Fruit fly (Drosophila melanogaster) whole organism, embryonic: ENCODE measurements around the gene CG14803.

Experiments used
- Adf1 ChIP-seq: fragments of 200-800 bp; sonication (Bioruptor generic); IDR thresholded peaks from 2 replicates; pipeline ENCODE4 v1.3.6; 2022; ENCODE audit warnings: missing biosample characterization, missing genetic modification characterization
- B-H2 ChIP-seq: fragments of 200-800 bp; sonication (Bioruptor generic); optimal IDR thresholded peaks from 2 replicates; lab custom pipeline; 2018; ENCODE audit warnings: missing biosample characterization, mild to moderate bottlenecking, missing genetic modification characterization
- Bgb ChIP-seq: fragments of 200-800 bp; sonication (Bioruptor generic); IDR thresholded peaks from 2 replicates; pipeline ENCODE4 v1.3.6; 2022; ENCODE audit warnings: missing biosample characterization, missing genetic modification characterization; ENCODE audit not compliant: partially characterized antibody
- Bteb2 ChIP-seq: fragments of 200-800 bp; sonication (Bioruptor generic); optimal IDR thresholded peaks from 2 replicates; lab custom pipeline; 2016; ENCODE audit warnings: missing biosample characterization, missing genetic modification characterization
- CG10431 ChIP-seq: fragments of 200-800 bp; sonication (Bioruptor generic); optimal IDR thresholded peaks from 3 replicates; lab custom pipeline; 2018; ENCODE audit warnings: missing biosample characterization, mild to moderate bottlenecking, missing genetic modification characterization
- CG10979 ChIP-seq: fragments of 200-800 bp; sonication (Bioruptor generic); optimal IDR thresholded peaks from 2 replicates; lab custom pipeline; 2018; ENCODE audit warnings: missing biosample characterization, mild to moderate bottlenecking, missing genetic modification characterization, moderate library complexity
- CG12155 ChIP-seq: fragments of 200-800 bp; sonication (Bioruptor generic); optimal IDR thresholded peaks from 3 replicates; lab custom pipeline; 2016; ENCODE audit warnings: missing biosample characterization, missing genetic modification characterization
- CG12659 ChIP-seq: fragments of 200-800 bp; sonication (Bioruptor generic); optimal IDR thresholded peaks from 3 replicates; lab custom pipeline; 2017; ENCODE audit warnings: mild to moderate bottlenecking, missing biosample characterization, missing genetic modification reagents, missing genetic modification characterization
- CG13624 ChIP-seq: fragments of 200-800 bp; sonication (Bioruptor generic); optimal IDR thresholded peaks from 2 replicates; lab custom pipeline; 2016; ENCODE audit warnings: missing biosample characterization, missing genetic modification characterization
- CG13894 ChIP-seq: fragments of 200-800 bp; sonication (Bioruptor generic); optimal IDR thresholded peaks from 3 replicates; lab custom pipeline; 2018; ENCODE audit warnings: missing biosample characterization, mild to moderate bottlenecking, missing genetic modification characterization, moderate library complexity
- CG14710 ChIP-seq: fragments of 200-800 bp; sonication (Bioruptor generic); optimal IDR thresholded peaks from 3 replicates; lab custom pipeline; 2019; ENCODE audit warnings: missing biosample characterization, mild to moderate bottlenecking, missing genetic modification characterization, moderate library complexity
- CG15011 ChIP-seq: fragments of 200-800 bp; sonication (Bioruptor generic); optimal IDR thresholded peaks from 3 replicates; lab custom pipeline; 2018; ENCODE audit warnings: missing biosample characterization, mild to moderate bottlenecking, missing genetic modification characterization
- CG15269 ChIP-seq: fragments of 200-800 bp; sonication (Bioruptor generic); optimal IDR thresholded peaks from 2 replicates; lab custom pipeline; 2018; ENCODE audit warnings: missing biosample characterization, mild to moderate bottlenecking, missing genetic modification characterization, moderate library complexity
- CG18619 ChIP-seq: fragments of 200-800 bp; sonication (Bioruptor generic); optimal IDR thresholded peaks from 3 replicates; lab custom pipeline; 2017; ENCODE audit warnings: missing biosample characterization, mild to moderate bottlenecking, missing genetic modification characterization
- CG18764 ChIP-seq: fragments of 200-800 bp; sonication (Bioruptor generic); optimal IDR thresholded peaks from 3 replicates; lab custom pipeline; 2016; ENCODE audit warnings: missing biosample characterization, missing genetic modification characterization
- CG2120 ChIP-seq: fragments of 200-800 bp; sonication (Bioruptor generic); optimal IDR thresholded peaks from 3 replicates; lab custom pipeline; 2016; ENCODE audit warnings: missing biosample characterization, missing genetic modification characterization
- CG32532 ChIP-seq: fragments of 200-800 bp; sonication (Bioruptor generic); IDR thresholded peaks from 2 replicates; pipeline ENCODE4 v1.3.6; 2022; ENCODE audit warnings: missing biosample characterization, missing genetic modification characterization
- CG6791 ChIP-seq: fragments of 200-800 bp; sonication (Bioruptor generic); IDR thresholded peaks from 3 replicates; pipeline ENCODE4 v1.3.6; 2022; ENCODE audit warnings: missing biosample characterization, missing genetic modification characterization; ENCODE audit not compliant: partially characterized antibody
- CG8359 ChIP-seq: fragments of 200-800 bp; sonication (Bioruptor generic); optimal IDR thresholded peaks from 2 replicates; lab custom pipeline; 2017; ENCODE audit warnings: missing biosample characterization, mild to moderate bottlenecking, missing genetic modification characterization, borderline replicate concordance
- Dad ChIP-seq: fragments of 200-800 bp; sonication (Bioruptor generic); optimal IDR thresholded peaks from 3 replicates; lab custom pipeline; 2016; ENCODE audit warnings: missing biosample characterization, missing genetic modification characterization
- E2f2 ChIP-seq: fragments of 200-800 bp; sonication (Bioruptor generic); IDR thresholded peaks from 2 replicates; pipeline ENCODE4 v1.3.6; 2022; ENCODE audit warnings: missing biosample characterization, missing genetic modification characterization
- Ets97D ChIP-seq: fragments of 200-800 bp; sonication (Bioruptor generic); optimal IDR thresholded peaks from 3 replicates; lab custom pipeline; 2016; ENCODE audit warnings: missing biosample characterization, missing genetic modification characterization
- HLH54F ChIP-seq: fragments of 200-800 bp; sonication (Bioruptor generic); optimal IDR thresholded peaks from 3 replicates; lab custom pipeline; 2016; ENCODE audit warnings: missing biosample characterization, missing genetic modification characterization
- Hmx ChIP-seq: fragments of 200-800 bp; sonication (Bioruptor generic); optimal IDR thresholded peaks from 2 replicates; lab custom pipeline; 2016; ENCODE audit warnings: missing biosample characterization, missing genetic modification characterization
- Lim3 ChIP-seq: fragments of 200-800 bp; sonication (Bioruptor generic); IDR thresholded peaks from 2 replicates; pipeline ENCODE4 v1.3.6; 2022; ENCODE audit warnings: missing biosample characterization, missing genetic modification characterization
- Med ChIP-seq: fragments of 200-800 bp; sonication (Bioruptor generic); peaks from one replicate; lab custom pipeline; 2016; ENCODE audit warnings: missing biosample characterization, missing genetic modification characterization, mild to moderate bottlenecking, inconsistent platforms, moderate library complexity
- NK7.1 ChIP-seq: fragments of 200-800 bp; sonication (Bioruptor generic); optimal IDR thresholded peaks from 3 replicates; lab custom pipeline; 2016; ENCODE audit warnings: missing biosample characterization, missing genetic modification characterization
- Pdp1 ChIP-seq, 2 experiments: fragments of 200-800 bp; sonication (Bioruptor generic); optimal IDR thresholded peaks; 3 replicates each; lab custom pipeline; 2016; ENCODE audit warnings: missing biosample characterization in 2 of 2, missing genetic modification characterization in 2 of 2, mild to moderate bottlenecking in 1 of 2, moderate library complexity in 1 of 2
- Sin3A ChIP-seq: fragments of >200 bp; optimal IDR thresholded peaks from 2 replicates; lab custom pipeline; 2018
- Usf ChIP-seq: fragments of 200-800 bp; sonication (Bioruptor generic); optimal IDR thresholded peaks from 2 replicates; lab custom pipeline; 2017; ENCODE audit warnings: missing genotype, missing biosample characterization, missing genetic modification characterization
- cato ChIP-seq: fragments of 200-800 bp; sonication (Bioruptor generic); optimal IDR thresholded peaks from 2 replicates; lab custom pipeline; 2016; ENCODE audit warnings: missing biosample characterization, missing genetic modification characterization, borderline replicate concordance
- chinmo ChIP-seq: fragments of 200-800 bp; sonication (Bioruptor generic); IDR thresholded peaks from 4 replicates; pipeline ENCODE4 v1.3.6; 2022; ENCODE audit warnings: missing biosample characterization, missing genetic modification characterization; ENCODE audit not compliant: partially characterized antibody
- croc ChIP-seq: fragments of 200-800 bp; sonication (Bioruptor generic); conservative IDR thresholded peaks from 3 replicates; pipeline ENCODE4 v1.3.6; 2022; ENCODE audit warnings: missing biosample characterization, missing genetic modification characterization
- crol ChIP-seq: fragments of 200-800 bp; sonication (Bioruptor generic); IDR thresholded peaks from 2 replicates; pipeline ENCODE4 v1.3.6; 2022; ENCODE audit warnings: missing biosample characterization, missing genetic modification characterization
- cwo ChIP-seq: fragments of 200-800 bp; sonication (Bioruptor generic); optimal IDR thresholded peaks from 3 replicates; lab custom pipeline; 2017; ENCODE audit warnings: missing biosample characterization, missing genetic modification characterization, mild to moderate bottlenecking, moderate library complexity, missing genetic modification reagents
- dan ChIP-seq: fragments of 200-800 bp; sonication (Bioruptor generic); IDR thresholded peaks from 2 replicates; pipeline ENCODE4 v1.3.6; 2022; ENCODE audit warnings: missing biosample characterization, missing genetic modification characterization
- dati ChIP-seq: fragments of 200-800 bp; sonication (Bioruptor generic); IDR thresholded peaks from 2 replicates; pipeline ENCODE4 v1.3.6; 2022; ENCODE audit warnings: missing biosample characterization, missing genetic modification characterization
- exex ChIP-seq: fragments of 200-800 bp; sonication (Bioruptor generic); optimal IDR thresholded peaks from 4 replicates; lab custom pipeline; 2018; ENCODE audit warnings: missing biosample characterization, mild to moderate bottlenecking, missing genetic modification characterization, moderate library complexity
- ftz-f1 ChIP-seq: fragments of 200-800 bp; sonication (Bioruptor generic); optimal IDR thresholded peaks from 2 replicates; lab custom pipeline; 2016; ENCODE audit warnings: missing biosample characterization, missing genetic modification characterization
- grn ChIP-seq: fragments of 200-800 bp; sonication (Bioruptor generic); optimal IDR thresholded peaks from 3 replicates; lab custom pipeline; 2017; ENCODE audit warnings: missing biosample characterization, missing genetic modification characterization
- lab ChIP-seq: fragments of 200-800 bp; sonication (Bioruptor generic); optimal IDR thresholded peaks from 3 replicates; lab custom pipeline; 2017; ENCODE audit warnings: missing biosample characterization, missing genetic modification characterization, mild to moderate bottlenecking, moderate library complexity, missing genetic modification reagents
- peb ChIP-seq: fragments of 200-800 bp; sonication (Bioruptor generic); IDR thresholded peaks from 2 replicates; pipeline ENCODE4 v1.3.6; 2022; ENCODE audit warnings: missing biosample characterization, missing genetic modification characterization
- salm ChIP-seq: fragments of 200-800 bp; sonication (Bioruptor generic); optimal IDR thresholded peaks from 2 replicates; lab custom pipeline; 2018; ENCODE audit warnings: missing biosample characterization, mild to moderate bottlenecking, missing genetic modification characterization
- slou ChIP-seq: fragments of 200-800 bp; sonication (Bioruptor generic); optimal IDR thresholded peaks from 3 replicates; lab custom pipeline; 2016; ENCODE audit warnings: missing biosample characterization, missing genetic modification characterization
- stwl ChIP-seq: fragments of 200-800 bp; sonication (Bioruptor generic); optimal IDR thresholded peaks from 3 replicates; lab custom pipeline; 2018; ENCODE audit warnings: missing biosample characterization, mild to moderate bottlenecking, missing genetic modification characterization, moderate library complexity
- sug ChIP-seq: fragments of 200-800 bp; optimal IDR thresholded peaks from 2 replicates; lab custom pipeline; 2019; ENCODE audit warnings: missing biosample characterization, mild to moderate bottlenecking, missing genetic modification characterization, moderate library complexity
- ttk ChIP-seq: fragments of 200-800 bp; sonication (Bioruptor generic); IDR thresholded peaks from 2 replicates; pipeline ENCODE4 v2.1.2; 2022; ENCODE audit warnings: missing biosample characterization, missing genetic modification characterization

The CG14803 gene

dm6 chrX:1846386-1846785 is 22.3 kb upstream of the CG14803 start:
- TF ChIP-seq dati (GFP tag; lab: Robert Waterston, UW) (no peak), Med (GFP tag; lab: Kevin White, UChicago) (peak; percentile 65), crol (0 out of 2 replicates have a peak, but pooled peaks have one; percentile 14)

- TF ChIP-seq cwo (GFP tag; lab: Kevin White, UChicago): peak; percentile 54
- TF ChIP-seq chinmo (GFP tag; lab: Robert Waterston, UW): 0 out of 4 replicates have a peak, but pooled peaks have one; percentile 40
- no peak for TF ChIP-seq CG2120
- TF ChIP-seq grn: peak; percentile 73
- TF ChIP-seq ttk (GFP tag; lab: Robert Waterston, UW): no peak
- no peak for TF ChIP-seq CG6791
- peak; percentile 63 for TF ChIP-seq sug (tag; lab: Kevin White, UChicago)
- no peak for TF ChIP-seq CG10979 (tag; lab: Kevin White, UChicago)
- TF ChIP-seq Pdp1 (GFP tag; optimal IDR thresholded peaks at IDR 0.05; lab: Kevin White, UChicago): peak in 1 of 2 experiments; percentile 74
- TF ChIP-seq exex (tag; lab: Kevin White, UChicago): peak; percentile 1
Measured at dm6 chrX:1847735-1848134, 20.9 kb upstream of the CG14803 start.

- TF ChIP-seq NK7.1 (GFP tag; lab: Kevin White, UChicago): no peak
- no peak for TF ChIP-seq cato
- TF ChIP-seq Bteb2: no peak
- no peak for TF ChIP-seq salm (tag; lab: Kevin White, UChicago)
- no peak for TF ChIP-seq Dad (GFP tag; lab: Kevin White, UChicago)
- no peak for TF ChIP-seq CG18764 (GFP tag; lab: Kevin White, UChicago)
- no peak for TF ChIP-seq CG8359 (GFP tag; lab: Kevin White, UChicago)
- no peak for TF ChIP-seq Bgb (GFP tag; lab: Robert Waterston, UW)
- TF ChIP-seq CG13894 (tag; lab: Kevin White, UChicago): peak; percentile 31
- TF ChIP-seq slou (GFP tag; lab: Kevin White, UChicago): no peak
- TF ChIP-seq Ets97D (GFP tag; lab: Kevin White, UChicago): no peak
- TF ChIP-seq CG12155: no peak
- TF ChIP-seq ftz-f1 (GFP tag; lab: Kevin White, UChicago): peak; percentile 17
- TF ChIP-seq CG14710 (tag; lab: Kevin White, UChicago): no peak
- no peak for TF ChIP-seq CG10979 (tag; lab: Kevin White, UChicago)
- TF ChIP-seq B-H2 (GFP tag; lab: Kevin White, UChicago): no peak
- peak; percentile 23 for TF ChIP-seq CG2120
- TF ChIP-seq dan (GFP tag; lab: Robert Waterston, UW): no peak
- TF ChIP-seq Lim3 (GFP tag; lab: Robert Waterston, UW): no peak
- no peak for TF ChIP-seq CG10431
- TF ChIP-seq sug (tag; lab: Kevin White, UChicago): peak; percentile 51
- TF ChIP-seq HLH54F (GFP tag; lab: Kevin White, UChicago): no peak
- TF ChIP-seq grn: peak; percentile 39
- TF ChIP-seq CG15269 (tag; lab: Kevin White, UChicago): no peak
- TF ChIP-seq croc (GFP tag; lab: Robert Waterston, UW): no peak
- no peak for TF ChIP-seq Adf1
- TF ChIP-seq stwl: no peak
- no peak for TF ChIP-seq Hmx (GFP tag; lab: Kevin White, UChicago)
- TF ChIP-seq CG13624 (GFP tag; lab: Kevin White, UChicago): no peak
- TF ChIP-seq CG18619 (GFP tag; lab: Kevin White, UChicago): no peak
- no peak for TF ChIP-seq CG12659 (GFP tag; lab: Kevin White, UChicago)
- TF ChIP-seq Sin3A (lab: Kevin White, UChicago): no peak
- peak; percentile 31 for TF ChIP-seq lab
- TF ChIP-seq E2f2 (GFP tag; lab: Robert Waterston, UW): no peak
- TF ChIP-seq CG15011 (GFP tag; lab: Kevin White, UChicago): no peak
- TF ChIP-seq CG32532: peak; percentile 30; the same call in 1 of the 2 replicates
- no peak for TF ChIP-seq peb (GFP tag; lab: Robert Waterston, UW)
- no peak for TF ChIP-seq Usf (GFP tag; lab: Kevin White, UChicago)
Measured at dm6 chrX:1848624-1849198, 20.0 kb upstream of the CG14803 start.
